Fruit fly (Drosophila melanogaster): Measurements from ENCODE around the gene Dcr-1.

Dcr-1 gene

dm6 chr3R:22726771-22727455 is 14.0 kb downstream of the Dcr-1 start, which contains the start of gene CG45049 (continued):
- TF ChIP-seq chinmo (GFP tag; IDR thresholded peaks at IDR 0.05; ENCODE audit: partially characterized antibody) = peak; percentile 54; the same call in 1 of the 4 replicates
- peak; percentile 94 for TF ChIP-seq bbx (GFP tag; IDR thresholded peaks at IDR 0.05; ENCODE audit: partially characterized antibody)
- peak; percentile 0 for TF ChIP-seq CG14710 (tag; optimal IDR thresholded peaks at IDR 0.05)
- TF ChIP-seq nom (GFP tag; optimal IDR thresholded peaks at IDR 0.05) = no peak
- TF ChIP-seq CG7987 (GFP tag; optimal IDR thresholded peaks at IDR 0.05) = no peak
- TF ChIP-seq tna (GFP tag; IDR thresholded peaks at IDR 0.05; ENCODE audit: partially characterized antibody) = peak; percentile 91
- TF ChIP-seq Dad (GFP tag; optimal IDR thresholded peaks at IDR 0.05) = no peak
- 0 out of 2 replicates have a peak, but pooled peaks have one; percentile 37 for TF ChIP-seq CG3847 (GFP tag; IDR thresholded peaks at IDR 0.05)
- peak; percentile 87 for TF ChIP-seq HLH4C (GFP tag; IDR thresholded peaks at IDR 0.05; ENCODE audit: partially characterized antibody)
- peak; percentile 40 for TF ChIP-seq pzg (GFP tag; optimal IDR thresholded peaks at IDR 0.05)
- TF ChIP-seq Doc3 (GFP tag; IDR thresholded peaks at IDR 0.05; ENCODE audit: partially characterized antibody) = peak; percentile 81
- no peak for TF ChIP-seq Sry-β (GFP tag; optimal IDR thresholded peaks at IDR 0.05)
- no peak for TF ChIP-seq CG1529 (GFP tag; optimal IDR thresholded peaks at IDR 0.05)
- TF ChIP-seq Ets65A (GFP tag) = peak; percentile 35
- peak; percentile 94 for TF ChIP-seq CG42726 (GFP tag; IDR thresholded peaks at IDR 0.05; ENCODE audit: partially characterized antibody)
- peak; percentile 84 for TF ChIP-seq BEAF-32 (GFP tag; optimal IDR thresholded peaks at IDR 0.05)
- TF ChIP-seq Aef1 (GFP tag; IDR thresholded peaks at IDR 0.05) = peak; percentile 29; the same call in 2 of the 3 replicates
- peak; percentile 80 for TF ChIP-seq cg (GFP tag; optimal IDR thresholded peaks at IDR 0.05)
- no peak for TF ChIP-seq CG6654 (GFP tag; optimal IDR thresholded peaks at IDR 0.05)
- peak; percentile 63 for TF ChIP-seq Dref (GFP tag; IDR thresholded peaks at IDR 0.05)
- TF ChIP-seq HmgD (GFP tag; optimal IDR thresholded peaks at IDR 0.05) = no peak
- no peak for TF ChIP-seq onecut (GFP tag; IDR thresholded peaks at IDR 0.05)
- no peak for TF ChIP-seq CG11085 (GFP tag; IDR thresholded peaks at IDR 0.05)
- TF ChIP-seq CG8089 (GFP tag; optimal IDR thresholded peaks at IDR 0.05) = no peak
- peak; percentile 57 for TF ChIP-seq Med (GFP tag)
- peak; percentile 79 for TF ChIP-seq CG13287 (GFP tag; IDR thresholded peaks at IDR 0.05; ENCODE audit: partially characterized antibody)
- no peak for TF ChIP-seq Taf1 (GFP tag; IDR thresholded peaks at IDR 0.05)
- peak in 1 of 2 experiments; percentile 69 for TF ChIP-seq Trl (optimal IDR thresholded peaks at IDR 0.05)
- no peak for TF ChIP-seq Trl (GFP tag; optimal IDR thresholded peaks at IDR 0.05)
- no peak for TF ChIP-seq H15 (GFP tag; IDR thresholded peaks at IDR 0.05)
- no peak for TF ChIP-seq CG14050 (GFP tag; IDR thresholded peaks at IDR 0.05)
- TF ChIP-seq mld (GFP tag; IDR thresholded peaks at IDR 0.05; ENCODE audit: partially characterized antibody) = peak; percentile 86; the same call in 2 of the 3 replicates
- TF ChIP-seq Blimp-1 (GFP tag; optimal IDR thresholded peaks at IDR 0.05) = no peak
- TF ChIP-seq CG14667 (GFP tag; IDR thresholded peaks at IDR 0.05) = no peak
- no peak for TF ChIP-seq Atf3 (GFP tag; optimal IDR thresholded peaks at IDR 0.05)
- TF ChIP-seq psq (GFP tag; optimal IDR thresholded peaks at IDR 0.05) = peak; percentile 46
- no peak for TF ChIP-seq CG15601 (tag; optimal IDR thresholded peaks at IDR 0.05)
- peak; percentile 6 for TF ChIP-seq Ets97D (GFP tag; optimal IDR thresholded peaks at IDR 0.05)
- TF ChIP-seq CG11093 (GFP tag; IDR thresholded peaks at IDR 0.05) = no peak
- TF ChIP-seq ssp (GFP tag; IDR thresholded peaks at IDR 0.05) = no peak
- TF ChIP-seq Vsx1 (GFP tag; optimal IDR thresholded peaks at IDR 0.05) = no peak
- TF ChIP-seq trh (GFP tag; optimal IDR thresholded peaks at IDR 0.05) = no peak
- TF ChIP-seq Kr (GFP tag; optimal IDR thresholded peaks at IDR 0.05) = no peak
